Fruit fly (Drosophila melanogaster) whole organism, adult: ENCODE results near the gene SPoCk.

Experiments
- CG33017 ChIP-seq: fragments of 200-800 bp; sonication (Bioruptor generic); optimal IDR thresholded peaks from 2 replicates; lab custom pipeline; 2018; ENCODE audit warnings: missing biosample characterization, mild to moderate bottlenecking, missing genetic modification characterization, moderate library complexity
- Crg-1 ChIP-seq: fragments of 200-800 bp; sonication (Bioruptor generic); optimal IDR thresholded peaks from 2 replicates; lab custom pipeline; 2016; ENCODE audit warnings: missing biosample characterization, missing genetic modification characterization

DNA sequence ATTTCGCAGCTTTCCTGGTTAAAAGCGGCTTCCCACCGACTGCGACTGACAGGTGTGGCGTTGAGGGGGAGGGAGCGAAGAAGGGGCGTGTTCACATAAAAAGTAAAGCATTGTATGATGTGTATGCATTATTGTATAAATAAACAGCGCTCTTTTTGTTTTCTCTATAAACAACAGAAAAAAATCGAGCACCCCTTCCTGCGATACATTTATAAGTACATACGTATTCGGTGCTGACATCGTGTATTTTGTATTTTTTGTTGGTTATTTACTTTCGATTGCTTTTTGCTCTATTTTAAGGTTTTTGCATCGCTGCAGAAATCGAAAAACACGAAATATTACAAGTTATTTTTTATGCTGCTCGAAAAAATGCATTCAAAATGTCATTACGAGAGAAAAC is 77.0 kb downstream of the SPoCk start:
- TF ChIP-seq CG33017 (tag; lab: Kevin White, UChicago) (no peak), Crg-1 (GFP tag; lab: Kevin White, UChicago) (no peak)
